Worm (Caenorhabditis elegans) whole organism, L2 larva: ENCODE data around the gene his-73.

Source experiments
- C34F6.9 ChIP-seq: fragments of 150-350 bp; optimal IDR thresholded peaks from 2 replicates; lab custom pipeline; 2014; ENCODE audit warnings: missing biosample characterization, missing genetic modification characterization
- R02D3.7 ChIP-seq: fragments of 150-350 bp; optimal IDR thresholded peaks from 2 replicates; lab custom pipeline; 2014; ENCODE audit warnings: missing biosample characterization, missing genetic modification characterization
- Y55F3AM.14 ChIP-seq: fragments of 200-800 bp; sonication (Bioruptor generic); optimal IDR thresholded peaks from 2 replicates; lab custom pipeline; 2018; ENCODE audit warnings: mild to moderate bottlenecking, missing genetic modification characterization, missing compliant biosample characterization
- ZK546.5 ChIP-seq: sonication (generic microtip); optimal IDR thresholded peaks from 2 replicates; lab custom pipeline; 2017; ENCODE audit warnings: missing biosample characterization, missing genetic modification characterization
- alr-1 ChIP-seq: fragments of 150-350 bp; optimal IDR thresholded peaks from 2 replicates; lab custom pipeline; 2014; ENCODE audit warnings: missing biosample characterization, missing genetic modification characterization
- aly-2 ChIP-seq: fragments of 150-350 bp; optimal IDR thresholded peaks from 2 replicates; lab custom pipeline; 2014; ENCODE audit warnings: missing biosample characterization, missing genetic modification characterization
- ama-1 ChIP-seq: fragments of 150-350 bp; optimal IDR thresholded peaks from 2 replicates; lab custom pipeline; 2018; ENCODE audit warnings: inconsistent platforms
- blmp-1 ChIP-seq: sonication (generic microtip); optimal IDR thresholded peaks from 2 replicates; lab custom pipeline; 2017; ENCODE audit warnings: missing genetic modification characterization, mild to moderate bottlenecking, missing compliant biosample characterization, antibody characterized with exemption, moderate library complexity; ENCODE audit not compliant: insufficient read depth
- ceh-82 ChIP-seq: fragments of 150-350 bp; optimal IDR thresholded peaks from 2 replicates; lab custom pipeline; 2014; ENCODE audit warnings: missing biosample characterization, missing genetic modification characterization
- elt-1 ChIP-seq: fragments of 150-350 bp; optimal IDR thresholded peaks from 2 replicates; lab custom pipeline; 2014; ENCODE audit warnings: missing biosample characterization, missing genetic modification characterization
- fos-1 ChIP-seq: fragments of 150-350 bp; optimal IDR thresholded peaks from 2 replicates; lab custom pipeline; 2014; ENCODE audit warnings: missing biosample characterization, missing genetic modification characterization
- gmeb-1 ChIP-seq: fragments of 150-350 bp; optimal IDR thresholded peaks from 2 replicates; lab custom pipeline; 2014; ENCODE audit warnings: missing biosample characterization, missing genetic modification characterization
- lin-11 ChIP-seq: fragments of 150-350 bp; sonication (generic microtip); optimal IDR thresholded peaks from 2 replicates; lab custom pipeline; 2014; ENCODE audit warnings: missing biosample characterization, missing genetic modification characterization, inconsistent platforms, mixed read lengths
- lin-13 ChIP-seq: fragments of 150-350 bp; optimal IDR thresholded peaks from 2 replicates; lab custom pipeline; 2014; ENCODE audit warnings: missing biosample characterization, missing genetic modification reagents, missing genetic modification characterization
- lin-39 ChIP-seq: fragments of 150-350 bp; optimal IDR thresholded peaks from 2 replicates; lab custom pipeline; 2014; ENCODE audit warnings: missing biosample characterization, missing genetic modification reagents, missing genetic modification characterization
- mbf-1 ChIP-seq: sonication (generic microtip); optimal IDR thresholded peaks from 2 replicates; lab custom pipeline; 2017; ENCODE audit warnings: missing biosample characterization, missing genetic modification characterization
- mdl-1 ChIP-seq, 2 experiments: fragments of 150-350 bp in 1 of 2; sonication (generic microtip) in 1 of 2; optimal IDR thresholded peaks; 2 replicates each; lab custom pipeline; 2017; ENCODE audit warnings: missing biosample characterization in 2 of 2, missing genetic modification characterization in 2 of 2
- nhr-10 ChIP-seq: sonication (generic microtip); optimal IDR thresholded peaks from 2 replicates; lab custom pipeline; 2017; ENCODE audit warnings: missing biosample characterization, missing genetic modification characterization
- nhr-11 ChIP-seq: fragments of 150-350 bp; optimal IDR thresholded peaks from 2 replicates; lab custom pipeline; 2014; ENCODE audit warnings: missing biosample characterization, missing genetic modification characterization
- nhr-129 ChIP-seq: fragments of 150-350 bp; optimal IDR thresholded peaks from 2 replicates; lab custom pipeline; 2014; ENCODE audit warnings: missing biosample characterization, missing genetic modification characterization
- nhr-21 ChIP-seq: fragments of 150-350 bp; optimal IDR thresholded peaks from 2 replicates; lab custom pipeline; 2014; ENCODE audit warnings: missing biosample characterization, missing genetic modification characterization
- nhr-23 ChIP-seq: fragments of 150-350 bp; optimal IDR thresholded peaks from 2 replicates; lab custom pipeline; 2014; ENCODE audit warnings: missing biosample characterization, missing genetic modification reagents, missing genetic modification characterization
- nhr-237 ChIP-seq: fragments of 150-350 bp; optimal IDR thresholded peaks from 2 replicates; lab custom pipeline; 2014; ENCODE audit warnings: missing biosample characterization, missing genetic modification characterization
- nhr-25 ChIP-seq: fragments of 150-350 bp; sonication (generic microtip); optimal IDR thresholded peaks from 3 replicates; lab custom pipeline; 2014; ENCODE audit warnings: missing biosample characterization, missing genetic modification characterization
- skn-1 ChIP-seq: sonication (generic microtip); optimal IDR thresholded peaks from 2 replicates; lab custom pipeline; 2017; ENCODE audit warnings: missing biosample characterization, missing genetic modification characterization
- sma-3 ChIP-seq: sonication (generic microtip); optimal IDR thresholded peaks from 2 replicates; lab custom pipeline; 2016; ENCODE audit warnings: missing genetic modification reagents, missing genetic modification characterization, missing compliant biosample characterization
- sma-9 ChIP-seq, 2 experiments: fragments of 150-350 bp in 1 of 2; sonication (generic microtip) in 1 of 2; optimal IDR thresholded peaks; 2 replicates each; lab custom pipeline; 2014 to 2016; ENCODE audit warnings: missing genetic modification characterization in 2 of 2, mild to moderate bottlenecking in 1 of 2, missing biosample characterization in 1 of 2, missing compliant biosample characterization in 1 of 2, missing genetic modification reagents in 1 of 2, moderate library complexity in 1 of 2
- snpc-4 ChIP-seq: fragments of 150-350 bp; optimal IDR thresholded peaks from 2 replicates; lab custom pipeline; 2014; ENCODE audit warnings: missing biosample characterization, missing genetic modification characterization
- unc-39 ChIP-seq: fragments of 150-350 bp; optimal IDR thresholded peaks from 2 replicates; lab custom pipeline; 2014; ENCODE audit warnings: missing biosample characterization, missing genetic modification characterization
- unc-55 ChIP-seq: fragments of 150-350 bp; sonication (generic microtip); optimal IDR thresholded peaks from 3 replicates; lab custom pipeline; 2014; ENCODE audit warnings: missing biosample characterization, missing genetic modification reagents, missing genetic modification characterization
- unc-62 ChIP-seq: fragments of 150-350 bp; optimal IDR thresholded peaks from 2 replicates; lab custom pipeline; 2014; ENCODE audit warnings: missing biosample characterization, missing genetic modification reagents, missing genetic modification characterization
- ztf-1 ChIP-seq: fragments of 200-800 bp; sonication (Bioruptor generic); conservative IDR thresholded peaks from 2 replicates; pipeline ENCODE4 v1.3.6; 2022; ENCODE audit warnings: missing genetic modification characterization, missing compliant biosample characterization
- ztf-11 ChIP-seq: sonication (generic microtip); optimal IDR thresholded peaks from 2 replicates; lab custom pipeline; 2017; ENCODE audit warnings: missing biosample characterization, missing genetic modification characterization
- ztf-4 ChIP-seq: fragments of 150-350 bp; optimal IDR thresholded peaks from 2 replicates; lab custom pipeline; 2014; ENCODE audit warnings: missing biosample characterization, missing genetic modification characterization

The his-73 gene

ce11 chrII:13165683-13166259 lies 17.7 kb upstream of the his-73 start, which contains the start of gene moe-3:
TSS of gene moe-3 (minus strand) at chrII:13165733.
- TF ChIP-seq nhr-129 (tag; lab: Kevin White, UChicago) (peak; percentile 34), elt-1 (no peak), fos-1 (peak; percentile 48), skn-1 (tag; lab: Kevin White, UChicago) (peak; percentile 10), ZK546.5 (tag; lab: Kevin White, UChicago) (no peak), ceh-82 (no peak), sma-9 (GFP tag; optimal IDR thresholded peaks at IDR 0.05; lab: Kevin White, UChicago) (peak; percentile 61), sma-9 (tag; optimal IDR thresholded peaks at IDR 0.05; lab: Kevin White, UChicago) (no peak)

ce11 chrII:13167493-13167892 lies 16.0 kb upstream of the his-73 start:
- TF ChIP-seq nhr-21 (tag; lab: Kevin White, UChicago), result no peak
- TF ChIP-seq blmp-1 (tag; lab: Kevin White, UChicago), result peak; percentile 93
- no peak for TF ChIP-seq sma-3 (GFP tag; lab: Kevin White, UChicago)
- TF ChIP-seq nhr-25 (tag; lab: Kevin White, UChicago), result peak; percentile 42
- TF ChIP-seq mdl-1 (tag; optimal IDR thresholded peaks at IDR 0.05; lab: Kevin White, UChicago), result no peak
- no peak for TF ChIP-seq nhr-23 (tag; lab: Kevin White, UChicago)
- TF ChIP-seq lin-13 (GFP tag; lab: Kevin White, UChicago), result no peak
- no peak for TF ChIP-seq nhr-10 (tag; lab: Kevin White, UChicago)
- TF ChIP-seq lin-39 (tag; lab: Kevin White, UChicago), result no peak
- TF ChIP-seq mbf-1 (tag; lab: Kevin White, UChicago), result no peak
- TF ChIP-seq Y55F3AM.14 (GFP tag; lab: Kevin White, UChicago), result no peak
- TF ChIP-seq lin-11 (tag; lab: Kevin White, UChicago), result no peak
- TF ChIP-seq ama-1 (lab: Kevin White, UChicago), result no peak
- no peak for TF ChIP-seq elt-1

- TF ChIP-seq unc-62 (GFP tag; lab: Kevin White, UChicago) (no peak), nhr-11 (tag; lab: Kevin White, UChicago) (no peak), unc-55 (no peak), lin-39 (tag; lab: Kevin White, UChicago) (no peak)
Observed at ce11 chrII:13170696-13171095, 12.8 kb upstream of the his-73 start.

ce11 chrII:13174435-13174834 lies 9.1 kb upstream of the his-73 start:
- TF ChIP-seq lin-39 (tag; lab: Kevin White, UChicago) (no peak), alr-1 (no peak), ZK546.5 (tag; lab: Kevin White, UChicago) (no peak), lin-13 (GFP tag; lab: Kevin White, UChicago) (no peak), gmeb-1 (tag; lab: Kevin White, UChicago) (no peak), ztf-1 (no peak), lin-11 (tag; lab: Kevin White, UChicago) (no peak), R02D3.7 (tag; lab: Kevin White, UChicago) (no peak), ztf-4 (tag; lab: Kevin White, UChicago) (no peak)

ce11 chrII:13181465-13181864 lies 2.0 kb upstream of the his-73 start, which contains the start of gene W09H1.1:
TSS of gene W09H1.1 (minus strand) at chrII:13181565.
- TF ChIP-seq lin-13 (GFP tag; lab: Kevin White, UChicago), result no peak
- no peak for TF ChIP-seq unc-39 (tag; lab: Kevin White, UChicago)
- no peak for TF ChIP-seq mbf-1 (tag; lab: Kevin White, UChicago)
- TF ChIP-seq aly-2 (tag; lab: Kevin White, UChicago), result no peak
- no peak for TF ChIP-seq skn-1 (tag; lab: Kevin White, UChicago)
- no peak for TF ChIP-seq ZK546.5 (tag; lab: Kevin White, UChicago)
- TF ChIP-seq C34F6.9, result no peak
- TF ChIP-seq ztf-11, result no peak
- no peak for TF ChIP-seq sma-9 (GFP tag; optimal IDR thresholded peaks at IDR 0.05; lab: Kevin White, UChicago)
- no peak for TF ChIP-seq sma-9 (tag; optimal IDR thresholded peaks at IDR 0.05; lab: Kevin White, UChicago)
- no peak for TF ChIP-seq nhr-25 (tag; lab: Kevin White, UChicago)
- TF ChIP-seq nhr-21 (tag; lab: Kevin White, UChicago), result no peak
- no peak for TF ChIP-seq unc-55
- TF ChIP-seq snpc-4 (tag; lab: Kevin White, UChicago), result no peak
- no peak for TF ChIP-seq nhr-237
- TF ChIP-seq mdl-1 (tag; optimal IDR thresholded peaks at IDR 0.05; lab: Kevin White, UChicago), result no peak
